Fruit fly (Drosophila melanogaster): ENCODE measurements around the gene CG12155.

- no peak for TF ChIP-seq Dll (optimal IDR thresholded peaks at IDR 0.05)
- no peak for TF ChIP-seq psq (optimal IDR thresholded peaks at IDR 0.05)
- no peak for TF ChIP-seq EcR (GFP tag; optimal IDR thresholded peaks at IDR 0.05)
- TF ChIP-seq pan (optimal IDR thresholded peaks at IDR 0.05) = no peak
Observed at dm6 chrX:7698000-7698896, 30.3 kb upstream of the CG12155 start.

Measured in whole organism.